Fruit fly (Drosophila melanogaster): ENCODE results near the gene Nplp2.

Nplp2 gene

DNA sequence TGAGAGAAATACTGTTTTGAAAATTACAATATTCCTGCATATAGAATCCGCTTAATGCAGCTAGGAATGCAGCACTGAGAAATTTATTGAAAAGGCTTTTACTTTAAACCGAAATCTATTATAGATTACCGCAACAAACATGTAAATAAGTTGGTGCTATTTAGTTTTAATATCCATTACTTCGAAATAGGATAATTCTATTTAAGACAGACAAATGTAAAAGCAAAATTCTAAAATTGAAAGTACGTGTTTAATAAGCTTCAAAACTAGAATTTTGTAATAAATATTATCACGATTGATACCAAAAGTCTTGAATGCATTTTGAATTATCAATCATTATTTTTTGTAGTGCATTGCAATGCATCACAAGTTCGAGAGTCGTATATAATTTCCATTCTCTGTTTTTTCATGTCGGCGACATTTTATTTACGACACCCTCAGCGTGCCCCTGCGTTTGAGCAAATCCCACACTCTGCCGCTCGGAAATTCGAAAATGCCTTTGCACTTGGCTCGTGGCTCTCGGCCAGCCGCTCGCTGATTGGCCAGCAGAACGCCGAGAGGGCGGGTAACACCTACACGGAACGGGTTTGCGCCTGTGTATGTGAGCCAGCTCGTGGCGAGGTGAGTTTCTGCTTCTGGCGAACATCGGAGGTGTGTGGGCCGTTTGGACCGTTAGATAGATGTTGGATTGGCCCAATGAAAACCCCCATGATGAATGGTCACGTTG, 47.1 kb downstream of the Nplp2 start (continued):
- TF ChIP-seq CG6254 (GFP tag; optimal IDR thresholded peaks at IDR 0.05) (peak; percentile 59), schlank (tag; optimal IDR thresholded peaks at IDR 0.05) (no peak), Ssrp (tag; optimal IDR thresholded peaks at IDR 0.05) (peak; percentile 19), maf-S (GFP tag; optimal IDR thresholded peaks at IDR 0.05) (no peak), ken (GFP tag; IDR thresholded peaks at IDR 0.05) (no peak), chn (GFP tag; optimal IDR thresholded peaks at IDR 0.05) (peak; percentile 2), Hr3 (GFP tag; optimal IDR thresholded peaks at IDR 0.05) (no peak), nerfin-2 (GFP tag; IDR thresholded peaks at IDR 0.05; ENCODE audit: partially characterized antibody) (no peak), fd96Cb (tag; optimal IDR thresholded peaks at IDR 0.05) (peak; percentile 60), chinmo (GFP tag; IDR thresholded peaks at IDR 0.05; ENCODE audit: partially characterized antibody) (peak; percentile 49; the same call in 1 of the 4 replicates), unpg (GFP tag; optimal IDR thresholded peaks at IDR 0.05) (no peak), CG3726 (GFP tag; IDR thresholded peaks at IDR 0.05) (no peak), pita (GFP tag; optimal IDR thresholded peaks at IDR 0.05) (no peak), Meics (GFP tag; optimal IDR thresholded peaks at IDR 0.05) (no peak), eve (GFP tag; optimal IDR thresholded peaks at IDR 0.05) (no peak), twi (tag; optimal IDR thresholded peaks at IDR 0.05) (no peak), trh (GFP tag; optimal IDR thresholded peaks at IDR 0.05) (no peak), CG6765 (GFP tag; optimal IDR thresholded peaks at IDR 0.05) (no peak), HmgZ (tag; optimal IDR thresholded peaks at IDR 0.05) (no peak), CG15073 (GFP tag; optimal IDR thresholded peaks at IDR 0.05) (no peak), seq (GFP tag; IDR thresholded peaks at IDR 0.05) (no peak), caup (GFP tag; optimal IDR thresholded peaks at IDR 0.05; ENCODE audit: severe bottlenecking) (no peak), CG9932 (GFP tag; IDR thresholded peaks at IDR 0.05) (no peak), ewg (GFP tag; optimal IDR thresholded peaks at IDR 0.05) (no peak), D19B (GFP tag; optimal IDR thresholded peaks at IDR 0.05) (no peak), lov (optimal IDR thresholded peaks at IDR 0.05) (no peak), lov (GFP tag; IDR thresholded peaks at IDR 0.05) (no peak), ind (GFP tag; optimal IDR thresholded peaks at IDR 0.05) (no peak), row (GFP tag; IDR thresholded peaks at IDR 0.05) (no peak), gro (GFP tag; optimal IDR thresholded peaks at IDR 0.05) (no peak), Nf-YA (GFP tag; IDR thresholded peaks at IDR 0.05) (peak; percentile 81; the same call in 1 of the 2 replicates), lmd (GFP tag; IDR thresholded peaks at IDR 0.05) (no peak; the same call in 1 of the 2 replicates), cato (GFP tag; optimal IDR thresholded peaks at IDR 0.05; ENCODE audit: borderline replicate concordance) (no peak), jigr1 (GFP tag; IDR thresholded peaks at IDR 0.05) (no peak), CG10565 (GFP tag; optimal IDR thresholded peaks at IDR 0.05) (no peak), CG7839 (tag; optimal IDR thresholded peaks at IDR 0.05) (peak; percentile 29), sima (GFP tag; optimal IDR thresholded peaks at IDR 0.05) (no peak), tup (GFP tag; optimal IDR thresholded peaks at IDR 0.05) (no peak), MESR4 (GFP tag; optimal IDR thresholded peaks at IDR 0.05) (no peak), CG7745 (tag; optimal IDR thresholded peaks at IDR 0.05) (no peak), CG10274 (GFP tag; optimal IDR thresholded peaks at IDR 0.05) (no peak), CG13775 (GFP tag; optimal IDR thresholded peaks at IDR 0.05) (peak; percentile 42), CG9817 (tag; optimal IDR thresholded peaks at IDR 0.05) (no peak), Mes4 (GFP tag; optimal IDR thresholded peaks at IDR 0.05) (no peak), CG2202 (tag; optimal IDR thresholded peaks at IDR 0.05) (no peak), luna (GFP tag; optimal IDR thresholded peaks at IDR 0.05) (no peak), CG14014 (GFP tag; IDR thresholded peaks at IDR 0.05) (no peak), chif (GFP tag; optimal IDR thresholded peaks at IDR 0.05) (no peak), Oaz (GFP tag; IDR thresholded peaks at IDR 0.05) (no peak), croc (GFP tag; conservative IDR thresholded peaks at IDR 0.05) (no peak; the same call in 2 of the 3 replicates)
